Worm (Caenorhabditis elegans) whole organism, L1 larva: ENCODE data around the gene T07H3.8.

Experiments
- nhr-11 ChIP-seq: fragments of 150-350 bp; optimal IDR thresholded peaks from 2 replicates; lab custom pipeline; 2014; ENCODE audit warnings: missing biosample characterization, missing genetic modification characterization
- pqm-1 ChIP-seq: sonication (generic microtip); optimal IDR thresholded peaks from 3 replicates; lab custom pipeline; 2017; ENCODE audit warnings: missing biosample characterization, missing genetic modification characterization

ce11 chrII:1618948-1619347, 32.5 kb downstream of the T07H3.8 start, which contains the start of gene fbxa-166:
- no peak for TF ChIP-seq nhr-11 (tag; lab: Kevin White, UChicago)
- no peak for TF ChIP-seq pqm-1 (tag; lab: Kevin White, UChicago)
